Fruit fly (Drosophila melanogaster): ENCODE measurements around the gene CG11658.

The CG11658 gene

DNA sequence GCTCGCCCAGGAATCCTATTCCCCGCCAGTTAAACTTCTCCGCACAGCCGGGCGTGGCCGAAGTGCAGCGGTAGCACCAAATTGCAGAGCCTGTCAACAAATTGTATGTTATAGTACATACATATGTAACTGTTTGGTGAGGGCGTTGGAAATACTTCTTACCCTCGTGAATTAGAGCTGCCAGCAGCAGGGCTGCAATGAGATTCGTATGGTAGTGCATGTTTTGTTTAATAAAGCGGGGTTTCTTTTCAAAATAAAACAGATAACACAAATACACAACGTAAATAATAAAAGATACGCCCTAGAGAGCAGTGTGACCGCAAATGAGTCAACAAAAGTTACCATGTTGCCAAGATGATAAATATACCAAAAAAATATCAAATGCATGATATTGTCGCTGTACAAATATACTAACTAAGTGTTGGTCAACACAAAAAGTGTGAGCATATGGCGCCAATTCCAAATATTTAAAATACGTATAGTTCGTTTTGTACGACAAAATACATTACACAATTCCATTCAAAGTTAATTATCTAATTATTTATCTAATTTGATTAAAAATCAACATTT, 2.8 kb upstream of the CG11658 start, which contains the start of gene crim (continued):
- no peak for TF ChIP-seq CG14050 (GFP tag; IDR thresholded peaks at IDR 0.05)
- no peak for TF ChIP-seq CG5953 (GFP tag; IDR thresholded peaks at IDR 0.05)
- TF ChIP-seq sc (optimal IDR thresholded peaks at IDR 0.05): no peak
- TF ChIP-seq sc (GFP tag; optimal IDR thresholded peaks at IDR 0.05): no peak
- TF ChIP-seq CG12391 (tag; optimal IDR thresholded peaks at IDR 0.05): peak; percentile 11
- peak; percentile 81 for TF ChIP-seq stwl (tag; optimal IDR thresholded peaks at IDR 0.05)
- TF ChIP-seq Nf-YC (tag; optimal IDR thresholded peaks at IDR 0.05): peak; percentile 28
- TF ChIP-seq CG8924 (tag; optimal IDR thresholded peaks at IDR 0.05): peak; percentile 12
- TF ChIP-seq CkIIα-i1 (GFP tag; IDR thresholded peaks at IDR 0.05): no peak
- peak; percentile 34 for TF ChIP-seq BEAF-32 (GFP tag; optimal IDR thresholded peaks at IDR 0.05)
- no peak for TF ChIP-seq CG3726 (GFP tag; IDR thresholded peaks at IDR 0.05)
- TF ChIP-seq CG9876 (GFP tag; optimal IDR thresholded peaks at IDR 0.05): no peak
- peak; percentile 26 for TF ChIP-seq Sry-δ (GFP tag; optimal IDR thresholded peaks at IDR 0.05)
- TF ChIP-seq CG2120 (GFP tag; optimal IDR thresholded peaks at IDR 0.05): peak; percentile 13
- no peak for TF ChIP-seq tio (GFP tag; optimal IDR thresholded peaks at IDR 0.05)
- peak; percentile 34 for TF ChIP-seq lbe (GFP tag; optimal IDR thresholded peaks at IDR 0.05)
- TF ChIP-seq CG15601 (tag; optimal IDR thresholded peaks at IDR 0.05): peak; percentile 16

DNA sequence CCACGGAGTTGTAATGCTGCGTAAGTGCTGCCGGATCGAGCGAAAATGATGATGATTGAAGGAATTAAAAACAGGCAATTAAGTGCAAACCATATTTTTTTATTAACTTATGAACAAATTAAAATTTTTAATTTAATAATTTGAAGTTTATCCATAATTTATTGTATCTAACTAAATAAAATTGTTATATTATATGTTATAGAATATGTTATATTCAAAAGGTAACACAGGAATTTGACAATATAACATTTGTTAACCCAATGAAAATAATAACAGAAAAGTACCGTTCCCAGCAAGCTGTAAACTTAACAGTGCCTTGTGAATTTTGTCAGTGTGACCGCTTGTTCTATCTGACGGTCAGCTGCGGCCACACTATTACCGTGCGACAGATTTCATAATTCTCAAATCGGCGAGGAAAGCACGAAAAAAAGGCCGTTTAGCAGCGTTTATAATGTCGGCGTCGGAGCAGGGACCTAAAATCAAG, 322 bp upstream of the CG11658 start, which contains the start of the genes Ccdc56 and mtTFB1:
Ccdc56 (plus strand) TSS at position 347 of the 484 bp plus-strand sequence.
mtTFB1 (plus strand) TSS at position 347 of the 484 bp plus-strand sequence.
- TF ChIP-seq CG33557 (GFP tag; optimal IDR thresholded peaks at IDR 0.05) (no peak), CG11560 (tag; IDR thresholded peaks at IDR 0.05) (no peak), CG13296 (GFP tag; optimal IDR thresholded peaks at IDR 0.05) (no peak), CG7745 (tag; optimal IDR thresholded peaks at IDR 0.05) (no peak), Rfx (GFP tag; IDR thresholded peaks at IDR 0.05) (no peak), Ets97D (GFP tag; optimal IDR thresholded peaks at IDR 0.05) (peak; percentile 56), CG8359 (GFP tag; optimal IDR thresholded peaks at IDR 0.05; ENCODE audit: borderline replicate concordance) (no peak), nmo (GFP tag; optimal IDR thresholded peaks at IDR 0.05) (peak; percentile 29), CrebB (tag; optimal IDR thresholded peaks at IDR 0.05) (no peak), Abd-B (GFP tag; optimal IDR thresholded peaks at IDR 0.05) (no peak), row (GFP tag; IDR thresholded peaks at IDR 0.05) (0 out of 3 replicates have a peak, but pooled peaks have one; percentile 7), gfzf (GFP tag; optimal IDR thresholded peaks at IDR 0.05) (peak; percentile 89), CG2116 (GFP tag; optimal IDR thresholded peaks at IDR 0.05) (peak; percentile 32), Sin3A (optimal IDR thresholded peaks at IDR 0.05) (peak; percentile 16), Drgx (GFP tag; IDR thresholded peaks at IDR 0.05) (no peak), hb (GFP tag; IDR thresholded peaks at IDR 0.05; ENCODE audit: partially characterized antibody) (no peak), jigr1 (GFP tag; IDR thresholded peaks at IDR 0.05) (no peak), zf30C (GFP tag; optimal IDR thresholded peaks at IDR 0.05) (no peak), Atf6 (GFP tag; IDR thresholded peaks at IDR 0.05) (no peak), crol (GFP tag; IDR thresholded peaks at IDR 0.05) (no peak), Pdp1 (GFP tag; optimal IDR thresholded peaks at IDR 0.05) (peak; percentile 11 to 83), CG3995 (GFP tag; optimal IDR thresholded peaks at IDR 0.05) (no peak), CG9932 (GFP tag; IDR thresholded peaks at IDR 0.05) (no peak), CG10462 (GFP tag; optimal IDR thresholded peaks at IDR 0.05) (peak; percentile 31), CG12659 (GFP tag; optimal IDR thresholded peaks at IDR 0.05) (peak; percentile 61), HLHmδ (GFP tag; optimal IDR thresholded peaks at IDR 0.05) (no peak), tna (GFP tag; IDR thresholded peaks at IDR 0.05; ENCODE audit: partially characterized antibody) (0 out of 2 replicates have a peak, but pooled peaks have one; percentile 20), CG2678 (tag; optimal IDR thresholded peaks at IDR 0.05) (no peak), CoRest (tag; optimal IDR thresholded peaks at IDR 0.05) (peak; percentile 14), fu2 (GFP tag; optimal IDR thresholded peaks at IDR 0.05) (no peak), zfh2 (GFP tag; optimal IDR thresholded peaks at IDR 0.05) (no peak), vvl (GFP tag; IDR thresholded peaks at IDR 0.05) (peak; percentile 4; the same call in 1 of the 2 replicates), stc (GFP tag; IDR thresholded peaks at IDR 0.05) (no peak)

All from whole organism, embryonic.